Fruit fly (Drosophila melanogaster): ENCODE measurements around the gene Baldspot.

DNA sequence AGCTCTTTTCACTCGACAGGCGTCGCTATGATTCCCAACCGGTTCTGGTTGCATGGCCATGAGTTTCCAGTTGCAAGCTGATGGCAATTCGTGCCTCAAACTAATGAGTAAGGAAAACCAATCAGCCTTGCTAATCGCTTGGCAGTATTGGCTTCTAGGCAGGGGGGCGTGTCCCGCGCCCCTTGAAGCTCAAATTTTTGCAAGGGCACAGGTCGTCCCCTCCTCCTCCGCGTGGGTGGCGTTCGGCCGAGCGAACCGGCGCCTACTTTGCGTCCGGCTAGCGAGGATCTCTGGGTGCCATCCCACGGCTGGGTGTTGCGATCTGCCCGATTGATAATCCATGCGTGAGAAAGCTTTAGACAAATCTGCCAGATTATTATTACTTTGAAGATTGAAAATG lies 7.7 kb downstream of the Baldspot start:
- TF ChIP-seq usp (GFP tag; optimal IDR thresholded peaks at IDR 0.05) (no peak), psq (optimal IDR thresholded peaks at IDR 0.05) (no peak), pan (optimal IDR thresholded peaks at IDR 0.05) (no peak), EcR (GFP tag; optimal IDR thresholded peaks at IDR 0.05) (no peak)
